Fruit fly (Drosophila melanogaster): ENCODE data around the gene chinmo.

The chinmo gene

dm6 chr2L:1727826-1728619 lies 77.0 kb downstream of the chinmo start (continued):
- no peak for TF ChIP-seq Dfd (GFP tag; optimal IDR thresholded peaks at IDR 0.05)
- TF ChIP-seq Sp1 (GFP tag; optimal IDR thresholded peaks at IDR 0.05): peak; percentile 100
- TF ChIP-seq br (GFP tag; optimal IDR thresholded peaks at IDR 0.05): peak; percentile 99
- TF ChIP-seq dl (GFP tag; optimal IDR thresholded peaks at IDR 0.05; ENCODE audit: insufficient read depth in 1 of 2, partially characterized antibody in 2 of 2): no peak
- peak; percentile 75 for TF ChIP-seq Hr83 (GFP tag; optimal IDR thresholded peaks at IDR 0.05; ENCODE audit: poor library complexity, severe bottlenecking)
- peak; percentile 95 for TF ChIP-seq brk (GFP tag; optimal IDR thresholded peaks at IDR 0.05)
- TF ChIP-seq Dif (GFP tag; optimal IDR thresholded peaks at IDR 0.05; ENCODE audit: partially characterized antibody): no peak
- TF ChIP-seq GATAd (GFP tag; optimal IDR thresholded peaks at IDR 0.05): peak; percentile 89
- TF ChIP-seq sv (GFP tag; optimal IDR thresholded peaks at IDR 0.05): peak; percentile 94
- TF ChIP-seq CrebA (GFP tag; optimal IDR thresholded peaks at IDR 0.05; ENCODE audit: borderline replicate concordance): no peak
- peak; percentile 99 for TF ChIP-seq fru (GFP tag; optimal IDR thresholded peaks at IDR 0.05)

- TF ChIP-seq sage (GFP tag; optimal IDR thresholded peaks at IDR 0.05) (peak; percentile 8), CG9705 (GFP tag; optimal IDR thresholded peaks at IDR 0.05) (no peak)
Measured at dm6 chr2L:1728620-1728944, 77.5 kb downstream of the chinmo start, which contains the start of gene Rrp40. Gene Rrp40 (plus strand): TSS chr2L:1728732.

- TF ChIP-seq sage (GFP tag; optimal IDR thresholded peaks at IDR 0.05) (no peak), dsf (GFP tag; optimal IDR thresholded peaks at IDR 0.05; ENCODE audit: borderline replicate concordance) (no peak), Vsx2 (GFP tag; optimal IDR thresholded peaks at IDR 0.05; ENCODE audit: partially characterized antibody) (no peak), br (GFP tag; optimal IDR thresholded peaks at IDR 0.05) (peak; percentile 74), lola (GFP tag; optimal IDR thresholded peaks at IDR 0.05) (no peak), ey (GFP tag; optimal IDR thresholded peaks at IDR 0.05) (peak; percentile 31), Myc (optimal IDR thresholded peaks at IDR 0.05) (peak; percentile 76), Rel (GFP tag; optimal IDR thresholded peaks at IDR 0.05) (no peak), Rel (tag; optimal IDR thresholded peaks at IDR 0.05) (peak; percentile 8), dmrt93B (GFP tag; optimal IDR thresholded peaks at IDR 0.05) (no peak), CrebA (GFP tag; optimal IDR thresholded peaks at IDR 0.05; ENCODE audit: borderline replicate concordance) (no peak), Dif (GFP tag; optimal IDR thresholded peaks at IDR 0.05; ENCODE audit: partially characterized antibody) (peak; percentile 11), psq (GFP tag; optimal IDR thresholded peaks at IDR 0.05) (peak; percentile 43), sv (GFP tag; optimal IDR thresholded peaks at IDR 0.05) (peak; percentile 4), CG32264 (GFP tag; optimal IDR thresholded peaks at IDR 0.05) (no peak), rgr (GFP tag; optimal IDR thresholded peaks at IDR 0.05) (peak; percentile 38), Mio (GFP tag; optimal IDR thresholded peaks at IDR 0.05) (no peak), brk (GFP tag; optimal IDR thresholded peaks at IDR 0.05) (no peak), dl (GFP tag; optimal IDR thresholded peaks at IDR 0.05; ENCODE audit: insufficient read depth in 1 of 2, partially characterized antibody in 2 of 2) (no peak), Sp1 (GFP tag; optimal IDR thresholded peaks at IDR 0.05) (peak; percentile 63), GATAd (GFP tag; optimal IDR thresholded peaks at IDR 0.05) (no peak), CG9705 (GFP tag; optimal IDR thresholded peaks at IDR 0.05) (peak; percentile 8), jim (GFP tag; optimal IDR thresholded peaks at IDR 0.05) (no peak), tai (GFP tag; optimal IDR thresholded peaks at IDR 0.05) (no peak), woc (GFP tag; optimal IDR thresholded peaks at IDR 0.05) (peak; percentile 79), HLH106 (tag; optimal IDR thresholded peaks at IDR 0.05) (peak; percentile 51), h (GFP tag; optimal IDR thresholded peaks at IDR 0.05) (peak; percentile 47), Hr83 (GFP tag; optimal IDR thresholded peaks at IDR 0.05; ENCODE audit: poor library complexity, severe bottlenecking) (no peak), pan (optimal IDR thresholded peaks at IDR 0.05) (no peak), Hr78 (GFP tag; optimal IDR thresholded peaks at IDR 0.05) (no peak), Hnf4 (GFP tag; optimal IDR thresholded peaks at IDR 0.05) (peak; percentile 68), OdsH (GFP tag; optimal IDR thresholded peaks at IDR 0.05) (peak; percentile 31), Abd-B (GFP tag; optimal IDR thresholded peaks at IDR 0.05) (no peak), Dfd (GFP tag; optimal IDR thresholded peaks at IDR 0.05) (no peak), usp (GFP tag; optimal IDR thresholded peaks at IDR 0.05) (no peak), N (GFP tag; optimal IDR thresholded peaks at IDR 0.05) (no peak), foxo (GFP tag; optimal IDR thresholded peaks at IDR 0.05) (peak in 1 of 2 experiments; percentile 48), fru (GFP tag; optimal IDR thresholded peaks at IDR 0.05) (peak; percentile 40), Jra (GFP tag; optimal IDR thresholded peaks at IDR 0.05) (no peak)
Measured at dm6 chr2L:1729607-1730011, 78.6 kb downstream of the chinmo start, which contains the start of the genes Eno and CG31937. Gene Eno (minus strand): TSS chr2L:1729636. Gene CG31937 (plus strand): TSS chr2L:1729887.
